Fruit fly (Drosophila melanogaster): ENCODE results near the gene ZIPIC.

DNA sequence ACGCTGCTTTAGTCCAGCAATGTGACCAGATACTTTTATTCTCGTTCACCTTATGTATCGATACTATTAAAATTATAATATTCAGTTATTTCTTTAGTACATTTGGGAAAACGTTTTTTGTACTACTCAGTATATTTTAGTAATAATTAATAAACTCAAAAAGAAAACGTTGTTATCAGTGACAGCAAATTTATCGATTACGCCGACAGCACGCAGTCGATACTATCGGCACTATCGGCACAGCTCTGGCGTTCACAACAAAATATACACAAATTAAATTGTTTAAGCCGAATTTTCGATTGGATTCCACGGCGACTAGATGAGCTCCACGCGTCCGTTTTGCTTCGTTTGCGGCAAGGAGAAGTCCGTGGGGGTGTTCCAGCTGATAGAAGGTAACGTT, 2.8 kb upstream of the ZIPIC start, which contains the start of the genes janA, Sry-alpha and Sry-beta:
- TF ChIP-seq CG9139 (GFP tag; optimal IDR thresholded peaks at IDR 0.05) (no peak), CG16779 (tag; optimal IDR thresholded peaks at IDR 0.05) (no peak), svp (GFP tag) (no peak), CG11762 (GFP tag; optimal IDR thresholded peaks at IDR 0.05; ENCODE audit: insufficient read depth) (no peak), vri (GFP tag; optimal IDR thresholded peaks at IDR 0.05) (no peak), Hr4 (GFP tag; optimal IDR thresholded peaks at IDR 0.05) (no peak), CG11902 (GFP tag; optimal IDR thresholded peaks at IDR 0.05) (no peak), CG34406 (GFP tag; optimal IDR thresholded peaks at IDR 0.05) (no peak), CG31627 (GFP tag; optimal IDR thresholded peaks at IDR 0.05) (no peak), Lpt (GFP tag; optimal IDR thresholded peaks at IDR 0.05) (no peak)

Data from whole organism, prepupa.